Fruit fly (Drosophila melanogaster) Kc167 (cell line): ENCODE data around the gene Deaf1.

ENCODE experiments used
- Myc ChIP-seq: fragments of >200 bp; optimal IDR thresholded peaks from 2 replicates; lab custom pipeline; 2017; ENCODE audit warnings: missing external identifiers
- Sin3A ChIP-seq: fragments of >200 bp; optimal IDR thresholded peaks from 2 replicates; lab custom pipeline; 2018; ENCODE audit warnings: missing external identifiers
- h ChIP-seq: fragments of >200 bp; optimal IDR thresholded peaks from 3 replicates; lab custom pipeline; 2018; ENCODE audit warnings: missing external identifiers
- psq ChIP-seq: fragments of >200 bp; optimal IDR thresholded peaks from 2 replicates; lab custom pipeline; 2017; ENCODE audit warnings: missing external identifiers
- ttk ChIP-seq: sonication (Bioruptor generic); optimal IDR thresholded peaks from 2 replicates; lab custom pipeline; 2017; ENCODE audit warnings: missing external identifiers

DNA sequence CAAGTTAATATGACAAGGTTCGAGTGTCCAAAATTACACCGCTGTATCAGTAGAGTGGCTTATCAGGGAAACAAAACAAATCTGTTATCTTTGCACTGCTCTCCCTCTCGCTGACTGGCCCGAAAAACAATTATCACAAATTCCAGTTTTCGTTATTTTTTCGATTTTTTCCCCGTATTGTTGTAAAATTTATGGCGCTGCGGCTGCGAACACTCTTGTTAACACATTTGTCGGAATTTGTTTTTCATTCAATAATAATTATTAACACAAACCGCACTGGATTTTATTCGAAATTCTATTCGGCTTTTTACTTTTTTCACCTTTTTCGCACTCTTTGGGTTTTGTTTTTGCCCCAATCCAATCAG lies 27.4 kb upstream of the Deaf1 start:
- no peak for TF ChIP-seq h (lab: Kevin White, UChicago)
- TF ChIP-seq ttk (lab: Kevin White, UChicago), result no peak
- TF ChIP-seq Sin3A (lab: Kevin White, UChicago), result no peak
- TF ChIP-seq Myc (lab: Kevin White, UChicago), result no peak
- no peak for TF ChIP-seq psq (lab: Kevin White, UChicago)
